Fruit fly (Drosophila melanogaster): ENCODE measurements around the gene sfl.
A peak's percentile ranks its signal among the peaks of the same experiment; 100 is the strongest.

The sfl gene

DNA sequence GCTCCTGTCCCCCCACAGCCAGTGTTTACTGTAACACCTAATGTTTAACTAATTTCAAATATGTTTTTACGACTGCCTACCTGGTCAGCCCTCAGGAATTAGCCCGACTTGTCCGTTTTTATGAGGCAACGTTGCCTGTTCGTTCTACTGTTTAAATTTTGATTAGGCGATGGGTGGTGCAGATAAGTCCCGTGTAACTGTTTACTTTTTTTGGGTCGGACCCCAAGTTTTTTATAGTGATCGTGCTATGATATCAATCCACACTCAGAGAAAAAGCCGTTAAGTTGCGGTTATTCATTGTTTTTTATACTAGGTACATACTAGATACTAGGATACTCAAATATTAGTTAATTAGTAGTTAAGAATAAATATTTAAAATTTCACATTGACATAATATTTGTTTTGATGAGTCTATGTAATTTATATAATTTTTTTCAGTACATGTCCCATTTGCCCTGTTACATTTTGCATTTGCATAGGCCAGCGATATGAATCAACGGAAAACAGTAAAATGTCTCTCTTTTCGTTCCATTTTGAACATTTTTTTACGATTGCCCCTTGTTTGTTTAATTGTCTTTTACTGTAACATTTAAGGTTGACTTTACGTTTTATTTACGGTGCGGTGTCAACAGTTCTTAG lies 27.7 kb upstream of the sfl start (continued):
- TF ChIP-seq HLHmδ (GFP tag; optimal IDR thresholded peaks at IDR 0.05) = no peak
- TF ChIP-seq Optix (GFP tag; IDR thresholded peaks at IDR 0.05) = no peak
- no peak for TF ChIP-seq otp (GFP tag; IDR thresholded peaks at IDR 0.05)
- TF ChIP-seq jumu (GFP tag; optimal IDR thresholded peaks at IDR 0.05) = no peak
- peak; percentile 48 for TF ChIP-seq psq (GFP tag; optimal IDR thresholded peaks at IDR 0.05)
- no peak for TF ChIP-seq CG11085 (GFP tag; IDR thresholded peaks at IDR 0.05)
- TF ChIP-seq GATAe (GFP tag; conservative IDR thresholded peaks at IDR 0.05) = no peak
- peak; percentile 90 for TF ChIP-seq CG2712 (tag; optimal IDR thresholded peaks at IDR 0.05)
- TF ChIP-seq Ada2b (GFP tag; IDR thresholded peaks at IDR 0.05) = 0 out of 2 replicates have a peak, but pooled peaks have one; percentile 18
- peak; percentile 32 for TF ChIP-seq CG10462 (GFP tag; optimal IDR thresholded peaks at IDR 0.05)
- no peak for TF ChIP-seq fd102C (GFP tag; optimal IDR thresholded peaks at IDR 0.05)
- TF ChIP-seq Sox100B (GFP tag; optimal IDR thresholded peaks at IDR 0.05) = peak; percentile 69
- TF ChIP-seq D19A (tag; optimal IDR thresholded peaks at IDR 0.05) = peak; percentile 67
- TF ChIP-seq bbx (GFP tag; IDR thresholded peaks at IDR 0.05; ENCODE audit: partially characterized antibody) = no peak
- TF ChIP-seq CG6765 (GFP tag; optimal IDR thresholded peaks at IDR 0.05) = no peak
- peak; percentile 35 for TF ChIP-seq CG30020 (tag; optimal IDR thresholded peaks at IDR 0.05)
- no peak for TF ChIP-seq CG8944 (GFP tag; optimal IDR thresholded peaks at IDR 0.05)
- no peak for TF ChIP-seq Camta (GFP tag; optimal IDR thresholded peaks at IDR 0.05)
- peak; percentile 30 for TF ChIP-seq bab2 (GFP tag; optimal IDR thresholded peaks at IDR 0.05)
- peak; percentile 66 for TF ChIP-seq CG4424 (GFP tag; optimal IDR thresholded peaks at IDR 0.05)
- TF ChIP-seq CG1792 (GFP tag; optimal IDR thresholded peaks at IDR 0.05) = no peak
- TF ChIP-seq sr (GFP tag; IDR thresholded peaks at IDR 0.05) = no peak
- TF ChIP-seq schlank (tag; optimal IDR thresholded peaks at IDR 0.05) = no peak
- no peak for TF ChIP-seq dimm (GFP tag; IDR thresholded peaks at IDR 0.05)
- no peak for TF ChIP-seq tx (GFP tag; optimal IDR thresholded peaks at IDR 0.05)
- no peak for TF ChIP-seq sc (optimal IDR thresholded peaks at IDR 0.05)
- peak; percentile 64 for TF ChIP-seq sc (GFP tag; optimal IDR thresholded peaks at IDR 0.05)
- TF ChIP-seq ttk (GFP tag; IDR thresholded peaks at IDR 0.05) = peak; percentile 66
- TF ChIP-seq CG14965 (GFP tag; optimal IDR thresholded peaks at IDR 0.05; ENCODE audit: borderline replicate concordance) = no peak
- TF ChIP-seq CG2129 (GFP tag; IDR thresholded peaks at IDR 0.05; ENCODE audit: partially characterized antibody) = no peak
- TF ChIP-seq CG17568 (GFP tag; optimal IDR thresholded peaks at IDR 0.05) = peak; percentile 51
- TF ChIP-seq CG18619 (GFP tag; optimal IDR thresholded peaks at IDR 0.05) = peak; percentile 63
- TF ChIP-seq phol (tag; optimal IDR thresholded peaks at IDR 0.05) = peak; percentile 77
- TF ChIP-seq CG11695 (GFP tag; IDR thresholded peaks at IDR 0.05) = peak; percentile 56; the same call in 1 of the 3 replicates
- peak; percentile 87 for TF ChIP-seq CG8924 (tag; optimal IDR thresholded peaks at IDR 0.05)
- no peak for TF ChIP-seq CG10565 (GFP tag; optimal IDR thresholded peaks at IDR 0.05)
- peak; percentile 47 for TF ChIP-seq Lhr (GFP tag; optimal IDR thresholded peaks at IDR 0.05)
- TF ChIP-seq Trl (optimal IDR thresholded peaks at IDR 0.05) = no peak
- no peak for TF ChIP-seq Trl (GFP tag; optimal IDR thresholded peaks at IDR 0.05)
- TF ChIP-seq Ssrp (tag; optimal IDR thresholded peaks at IDR 0.05) = peak; percentile 82
- TF ChIP-seq repo (GFP tag; optimal IDR thresholded peaks at IDR 0.05) = no peak
- TF ChIP-seq CG6683 (GFP tag; optimal IDR thresholded peaks at IDR 0.05) = no peak
- peak in 1 of 2 experiments; percentile 77 for TF ChIP-seq eve (GFP tag; optimal IDR thresholded peaks at IDR 0.05)
- peak; percentile 68 for TF ChIP-seq tgo (GFP tag; IDR thresholded peaks at IDR 0.05)
- TF ChIP-seq Hr39 (optimal IDR thresholded peaks at IDR 0.05) = no peak
- TF ChIP-seq HLH3B (GFP tag; IDR thresholded peaks at IDR 0.05) = peak; percentile 56
- peak; percentile 43 for TF ChIP-seq lab (GFP tag; optimal IDR thresholded peaks at IDR 0.05)
- no peak for TF ChIP-seq chinmo (GFP tag; IDR thresholded peaks at IDR 0.05; ENCODE audit: partially characterized antibody)
- no peak for TF ChIP-seq CG6175 (GFP tag; IDR thresholded peaks at IDR 0.05)
- no peak for TF ChIP-seq CG4282 (GFP tag; optimal IDR thresholded peaks at IDR 0.05)
- peak; percentile 55; the same call in 1 of the 2 replicates for TF ChIP-seq ap (GFP tag; IDR thresholded peaks at IDR 0.05)
- no peak for TF ChIP-seq CG9876 (GFP tag; optimal IDR thresholded peaks at IDR 0.05)
